Fruit fly (Drosophila melanogaster) whole organism, embryonic: ENCODE measurements around the gene CG11695.
A peak's percentile ranks its signal among the peaks of the same experiment; 100 is the strongest.

Experiments used
- ATbp ChIP-seq: fragments of 200-800 bp; sonication (Bioruptor generic); optimal IDR thresholded peaks from 2 replicates; lab custom pipeline; 2017; ENCODE audit warnings: missing biosample characterization, mild to moderate bottlenecking, missing genetic modification characterization, missing genetic modification reagents
- CG11504 ChIP-seq: fragments of 200-800 bp; sonication (Bioruptor generic); optimal IDR thresholded peaks from 3 replicates; lab custom pipeline; 2019; ENCODE audit warnings: missing biosample characterization, mild to moderate bottlenecking, missing genetic modification characterization, moderate library complexity
- CG12236 ChIP-seq: fragments of 200-800 bp; sonication (Bioruptor generic); optimal IDR thresholded peaks from 2 replicates; lab custom pipeline; 2016; ENCODE audit warnings: missing biosample characterization, missing genetic modification characterization
- CG15601 ChIP-seq: fragments of 200-800 bp; sonication (Bioruptor generic); optimal IDR thresholded peaks from 3 replicates; lab custom pipeline; 2019; ENCODE audit warnings: missing biosample characterization, mild to moderate bottlenecking, missing genetic modification characterization, moderate library complexity
- CG15696 ChIP-seq: fragments of 200-800 bp; sonication (Bioruptor generic); optimal IDR thresholded peaks from 2 replicates; lab custom pipeline; 2019; ENCODE audit warnings: missing biosample characterization, mild to moderate bottlenecking, missing genetic modification characterization, moderate library complexity
- CG16813 ChIP-seq: fragments of 200-800 bp; sonication (Bioruptor generic); IDR thresholded peaks from 3 replicates; pipeline ENCODE4 v1.3.6; 2022; ENCODE audit warnings: missing biosample characterization, missing genetic modification characterization; ENCODE audit not compliant: partially characterized antibody
- CG17802 ChIP-seq: fragments of 200-800 bp; sonication (Bioruptor generic); optimal IDR thresholded peaks from 2 replicates; lab custom pipeline; 2018; ENCODE audit warnings: missing biosample characterization, mild to moderate bottlenecking, missing genetic modification characterization, moderate library complexity
- CG1792 ChIP-seq: fragments of 200-800 bp; sonication (Bioruptor generic); optimal IDR thresholded peaks from 2 replicates; lab custom pipeline; 2016; ENCODE audit warnings: missing biosample characterization, missing genetic modification characterization
- CG2116 ChIP-seq: fragments of 200-800 bp; sonication (Bioruptor generic); optimal IDR thresholded peaks from 3 replicates; lab custom pipeline; 2018; ENCODE audit warnings: missing biosample characterization, mild to moderate bottlenecking, missing genetic modification characterization
- CG2129 ChIP-seq: fragments of 200-800 bp; sonication (Bioruptor generic); IDR thresholded peaks from 2 replicates; pipeline ENCODE4 v1.3.6; 2022; ENCODE audit warnings: missing biosample characterization, missing genetic modification characterization; ENCODE audit not compliant: partially characterized antibody
- CG2202 ChIP-seq: fragments of 200-800 bp; sonication (Bioruptor generic); optimal IDR thresholded peaks from 2 replicates; lab custom pipeline; 2018; ENCODE audit warnings: missing biosample characterization, mild to moderate bottlenecking, missing genetic modification characterization
- CG2712 ChIP-seq: fragments of 200-800 bp; optimal IDR thresholded peaks from 3 replicates; lab custom pipeline; 2019; ENCODE audit warnings: missing biosample characterization, mild to moderate bottlenecking, missing genetic modification characterization, moderate library complexity
- CG3163 ChIP-seq: fragments of 200-800 bp; sonication (Bioruptor generic); optimal IDR thresholded peaks from 3 replicates; lab custom pipeline; 2016; ENCODE audit warnings: missing biosample characterization, missing genetic modification characterization
- CG4360 ChIP-seq: fragments of 200-800 bp; sonication (Bioruptor generic); IDR thresholded peaks from 2 replicates; pipeline ENCODE4 v1.3.6; 2022; ENCODE audit warnings: missing biosample characterization, missing genetic modification characterization
- CG6683 ChIP-seq: fragments of 200-800 bp; sonication (Bioruptor generic); optimal IDR thresholded peaks from 2 replicates; lab custom pipeline; 2017; ENCODE audit warnings: missing biosample characterization, mild to moderate bottlenecking, missing genetic modification characterization, missing genetic modification reagents
- CG6854 ChIP-seq: fragments of 200-800 bp; sonication (Bioruptor generic); optimal IDR thresholded peaks from 3 replicates; lab custom pipeline; 2017; ENCODE audit warnings: missing biosample characterization, mild to moderate bottlenecking, missing genetic modification characterization
- CG7271 ChIP-seq: fragments of 200-800 bp; sonication (Bioruptor generic); optimal IDR thresholded peaks from 2 replicates; lab custom pipeline; 2018; ENCODE audit warnings: missing biosample characterization, mild to moderate bottlenecking, missing genetic modification characterization, moderate library complexity
- CG7963 ChIP-seq: fragments of 200-800 bp; sonication (Bioruptor generic); IDR thresholded peaks from 3 replicates; pipeline ENCODE4 v1.3.6; 2022; ENCODE audit warnings: missing biosample characterization, missing genetic modification characterization; ENCODE audit not compliant: partially characterized antibody
- CG8765 ChIP-seq: fragments of 200-800 bp; sonication (Bioruptor generic); IDR thresholded peaks from 2 replicates; pipeline ENCODE4 v1.3.6; 2022; ENCODE audit warnings: missing biosample characterization, missing genetic modification characterization
- CG9797 ChIP-seq: fragments of 200-800 bp; sonication (Bioruptor generic); optimal IDR thresholded peaks from 3 replicates; lab custom pipeline; 2018; ENCODE audit warnings: missing biosample characterization, mild to moderate bottlenecking, missing genetic modification characterization
- CHES-1-like ChIP-seq: fragments of 200-800 bp; sonication (Bioruptor generic); optimal IDR thresholded peaks from 2 replicates; lab custom pipeline; 2016; ENCODE audit warnings: missing biosample characterization, missing genetic modification characterization
- CTCF ChIP-seq: fragments of 200-800 bp; sonication (Bioruptor generic); optimal IDR thresholded peaks from 2 replicates; lab custom pipeline; 2017; ENCODE audit warnings: missing biosample characterization, mild to moderate bottlenecking, missing genetic modification characterization, moderate library complexity
- D19B ChIP-seq: fragments of 200-800 bp; sonication (Bioruptor generic); optimal IDR thresholded peaks from 2 replicates; lab custom pipeline; 2017; ENCODE audit warnings: missing biosample characterization, mild to moderate bottlenecking, missing genetic modification characterization
- Dp ChIP-seq: fragments of 200-800 bp; sonication (Bioruptor generic); optimal IDR thresholded peaks from 2 replicates; lab custom pipeline; 2018; ENCODE audit warnings: missing biosample characterization, mild to moderate bottlenecking, missing genetic modification characterization, moderate library complexity
- Ets65A ChIP-seq: fragments of 200-800 bp; sonication (Bioruptor generic); peaks from one replicate; lab custom pipeline; 2016; ENCODE audit warnings: missing biosample characterization, missing genetic modification characterization
- HmgZ ChIP-seq: fragments of 200-800 bp; sonication (Bioruptor generic); optimal IDR thresholded peaks from 2 replicates; lab custom pipeline; 2018; ENCODE audit warnings: missing biosample characterization, mild to moderate bottlenecking, missing genetic modification characterization
- Lim3 ChIP-seq: fragments of 200-800 bp; sonication (Bioruptor generic); IDR thresholded peaks from 2 replicates; pipeline ENCODE4 v1.3.6; 2022; ENCODE audit warnings: missing biosample characterization, missing genetic modification characterization
- Myb ChIP-seq: fragments of 200-800 bp; sonication (Bioruptor generic); optimal IDR thresholded peaks from 2 replicates; lab custom pipeline; 2016; ENCODE audit warnings: missing biosample characterization, missing genetic modification characterization
- Poxn ChIP-seq: fragments of 200-800 bp; sonication (Bioruptor generic); IDR thresholded peaks from 2 replicates; pipeline ENCODE4 v1.3.6; 2022; ENCODE audit warnings: missing biosample characterization, missing genetic modification characterization
- Spps ChIP-seq: fragments of 200-800 bp; sonication (Bioruptor generic); optimal IDR thresholded peaks from 2 replicates; lab custom pipeline; 2018; ENCODE audit warnings: missing biosample characterization, mild to moderate bottlenecking, missing genetic modification characterization
- Xbp1 ChIP-seq: fragments of 200-800 bp; sonication (Bioruptor generic); optimal IDR thresholded peaks from 3 replicates; lab custom pipeline; 2016; ENCODE audit warnings: missing biosample characterization, mild to moderate bottlenecking, missing genetic modification characterization
- ac ChIP-seq: fragments of 200-800 bp; sonication (Bioruptor generic); optimal IDR thresholded peaks from 3 replicates; lab custom pipeline; 2017; ENCODE audit warnings: missing biosample characterization, mild to moderate bottlenecking, missing genetic modification characterization
- amos ChIP-seq: fragments of 200-800 bp; sonication (Bioruptor generic); IDR thresholded peaks from 2 replicates; pipeline ENCODE4 v1.3.6; 2022; ENCODE audit warnings: missing biosample characterization, missing genetic modification characterization; ENCODE audit not compliant: partially characterized antibody
- ash1 ChIP-seq: fragments of 200-800 bp; sonication (Bioruptor generic); optimal IDR thresholded peaks from 2 replicates; lab custom pipeline; 2018; ENCODE audit warnings: missing biosample characterization, mild to moderate bottlenecking, missing genetic modification characterization
- cg ChIP-seq: fragments of 200-800 bp; sonication (Bioruptor generic); optimal IDR thresholded peaks from 3 replicates; lab custom pipeline; 2019; ENCODE audit warnings: missing biosample characterization, mild to moderate bottlenecking, missing genetic modification characterization, moderate library complexity
- corto ChIP-seq: fragments of 200-800 bp; sonication (Bioruptor generic); optimal IDR thresholded peaks from 2 replicates; lab custom pipeline; 2016; ENCODE audit warnings: missing biosample characterization, mild to moderate bottlenecking, missing genetic modification characterization, moderate library complexity
- dm ChIP-seq: fragments of 200-800 bp; sonication (Bioruptor generic); optimal IDR thresholded peaks from 3 replicates; lab custom pipeline; 2016; ENCODE audit warnings: missing biosample characterization, missing genetic modification characterization
- gem ChIP-seq: fragments of 200-800 bp; sonication (Bioruptor generic); optimal IDR thresholded peaks from 2 replicates; lab custom pipeline; 2019; ENCODE audit warnings: missing biosample characterization, mild to moderate bottlenecking, missing genetic modification characterization, moderate library complexity
- grn ChIP-seq: fragments of 200-800 bp; sonication (Bioruptor generic); optimal IDR thresholded peaks from 3 replicates; lab custom pipeline; 2017; ENCODE audit warnings: missing biosample characterization, missing genetic modification characterization
- jing ChIP-seq: fragments of 200-800 bp; sonication (Bioruptor generic); optimal IDR thresholded peaks from 2 replicates; lab custom pipeline; 2018; ENCODE audit warnings: missing biosample characterization, mild to moderate bottlenecking, missing genetic modification characterization
- lilli ChIP-seq: fragments of 200-800 bp; sonication (Bioruptor generic); optimal IDR thresholded peaks from 3 replicates; lab custom pipeline; 2016; ENCODE audit warnings: missing biosample characterization, missing genetic modification characterization
- nerfin-2 ChIP-seq: fragments of 200-800 bp; sonication (Bioruptor generic); IDR thresholded peaks from 2 replicates; pipeline ENCODE4 v1.3.6; 2022; ENCODE audit warnings: missing biosample characterization, missing genetic modification characterization; ENCODE audit not compliant: partially characterized antibody
- nom ChIP-seq: fragments of 200-800 bp; sonication (Bioruptor generic); optimal IDR thresholded peaks from 2 replicates; lab custom pipeline; 2017; ENCODE audit warnings: missing biosample characterization, missing genetic modification characterization, mild to moderate bottlenecking, moderate library complexity, missing genetic modification reagents
- pho ChIP-seq: fragments of 200-800 bp; sonication (Bioruptor generic); optimal IDR thresholded peaks from 2 replicates; lab custom pipeline; 2016; ENCODE audit warnings: missing biosample characterization, missing genetic modification characterization
- run ChIP-seq: fragments of 200-800 bp; sonication (Bioruptor generic); optimal IDR thresholded peaks from 3 replicates; lab custom pipeline; 2018; ENCODE audit warnings: missing biosample characterization, mild to moderate bottlenecking, missing genetic modification characterization
- scrt ChIP-seq: fragments of 200-800 bp; sonication (Bioruptor generic); optimal IDR thresholded peaks from 2 replicates; lab custom pipeline; 2018; ENCODE audit warnings: missing biosample characterization, mild to moderate bottlenecking, missing genetic modification characterization, moderate library complexity
- sqz ChIP-seq: fragments of 200-800 bp; sonication (Bioruptor generic); optimal IDR thresholded peaks from 3 replicates; lab custom pipeline; 2018; ENCODE audit warnings: missing biosample characterization, mild to moderate bottlenecking, missing genetic modification characterization
- sug ChIP-seq: fragments of 200-800 bp; optimal IDR thresholded peaks from 2 replicates; lab custom pipeline; 2019; ENCODE audit warnings: missing biosample characterization, mild to moderate bottlenecking, missing genetic modification characterization, moderate library complexity
- vfl ChIP-seq: fragments of 200-800 bp; sonication (Bioruptor generic); optimal IDR thresholded peaks from 2 replicates; lab custom pipeline; 2016; ENCODE audit warnings: missing biosample characterization, missing genetic modification characterization
- wor ChIP-seq: fragments of 200-800 bp; sonication (Bioruptor generic); IDR thresholded peaks from 2 replicates; pipeline ENCODE4 v1.3.6; 2022; ENCODE audit warnings: missing biosample characterization, missing genetic modification characterization
- zf30C ChIP-seq: fragments of 200-800 bp; sonication (Bioruptor generic); optimal IDR thresholded peaks from 3 replicates; lab custom pipeline; 2018; ENCODE audit warnings: missing biosample characterization, mild to moderate bottlenecking, missing genetic modification characterization

The CG11695 gene

DNA sequence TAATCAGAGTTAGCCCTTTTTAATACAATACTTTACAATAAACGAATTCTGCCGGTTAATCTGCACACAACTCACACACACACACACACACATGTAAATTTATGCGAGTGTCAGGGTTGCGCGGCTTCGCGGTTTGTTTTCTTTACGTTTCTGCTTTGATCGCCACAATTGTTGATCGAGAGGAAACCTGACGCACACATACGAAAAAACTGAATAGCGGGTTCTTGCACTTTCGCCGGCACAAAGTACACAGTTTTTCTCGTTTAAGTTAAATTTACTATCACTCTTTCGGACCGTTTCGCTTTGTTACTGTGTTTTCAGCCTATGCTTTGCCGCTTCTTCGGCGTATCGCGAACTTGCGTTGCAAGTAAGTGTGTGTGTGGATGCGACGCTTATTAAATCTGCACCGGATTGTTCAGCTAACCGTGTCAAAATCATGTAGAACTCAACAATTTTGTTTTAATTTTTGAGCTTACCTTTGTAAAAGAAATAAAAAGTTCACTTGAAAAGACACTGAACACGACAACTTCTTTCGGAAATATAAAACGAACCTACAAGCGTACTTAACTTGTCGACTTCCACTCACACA lies 34.5 kb downstream of the CG11695 start (continued):
- TF ChIP-seq CG15696, result no peak
- no peak for TF ChIP-seq gem (tag; lab: Kevin White, UChicago)
- TF ChIP-seq Spps (tag; lab: Kevin White, UChicago), result no peak
- TF ChIP-seq grn (GFP tag; lab: Kevin White, UChicago), result no peak
- TF ChIP-seq nom (GFP tag; lab: Kevin White, UChicago), result peak; percentile 62
- no peak for TF ChIP-seq zf30C (GFP tag; lab: Kevin White, UChicago)
- peak; percentile 80 for TF ChIP-seq cg (GFP tag; lab: Kevin White, UChicago)
- no peak for TF ChIP-seq CG7963
- no peak for TF ChIP-seq Xbp1
- peak; percentile 12 for TF ChIP-seq CG6854 (GFP tag; lab: Kevin White, UChicago)
- no peak for TF ChIP-seq CG4360
- TF ChIP-seq nerfin-2 (GFP tag; lab: Robert Waterston, UW), result no peak
- no peak for TF ChIP-seq dm
- TF ChIP-seq ATbp (GFP tag; lab: Kevin White, UChicago), result no peak
- TF ChIP-seq CG2712 (tag; lab: Kevin White, UChicago), result no peak
- TF ChIP-seq Lim3, result no peak
- TF ChIP-seq CG6683 (GFP tag; lab: Kevin White, UChicago), result no peak
- no peak for TF ChIP-seq corto (GFP tag; lab: Kevin White, UChicago)
- TF ChIP-seq ash1 (GFP tag; lab: Kevin White, UChicago), result no peak
- no peak for TF ChIP-seq CG11504

DNA sequence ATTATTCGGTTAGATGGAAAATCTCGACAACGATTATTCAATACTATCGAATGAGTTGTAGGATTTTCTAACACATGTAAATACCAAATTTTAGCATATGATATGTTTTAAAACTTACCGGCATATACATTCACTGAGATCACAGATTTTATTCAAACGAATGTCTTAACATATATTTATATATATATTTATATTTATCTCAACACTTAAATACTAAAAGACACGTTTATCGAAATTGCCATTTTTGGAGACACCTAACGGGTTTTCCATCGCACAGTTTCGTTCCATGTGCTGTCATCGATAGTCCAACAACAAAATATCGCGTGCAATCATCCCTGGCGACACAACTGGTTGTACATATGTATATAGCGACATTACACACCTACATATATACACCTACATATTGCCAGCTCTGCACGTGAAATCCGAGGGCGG lies 35.0 kb downstream of the CG11695 start, which contains the start of the genes CG2247 and CG1703:
Gene CG2247, minus strand, starts transcription at position 8 of the 435 bp plus-strand sequence.
Gene CG1703, plus strand, starts transcription at position 283 of the 435 bp plus-strand sequence.
- TF ChIP-seq vfl (GFP tag; lab: Kevin White, UChicago) (no peak), CG2129 (GFP tag; lab: Robert Waterston, UW) (peak; percentile 45), Myb (GFP tag; lab: Kevin White, UChicago) (peak; percentile 23), run (tag; lab: Kevin White, UChicago) (no peak), CG2202 (tag; lab: Kevin White, UChicago) (no peak), CG15601 (tag; lab: Kevin White, UChicago) (peak; percentile 35), wor (GFP tag; lab: Robert Waterston, UW) (no peak), CG16813 (peak; percentile 82), Ets65A (GFP tag; lab: Kevin White, UChicago) (peak; percentile 28), sqz (GFP tag; lab: Kevin White, UChicago) (no peak), Dp (GFP tag; lab: Kevin White, UChicago) (peak; percentile 45), CG7271 (tag; lab: Kevin White, UChicago) (no peak), CG2712 (tag; lab: Kevin White, UChicago) (peak; percentile 60), lilli (GFP tag; lab: Kevin White, UChicago) (no peak), CG8765 (no peak), pho (no peak), jing (GFP tag; lab: Kevin White, UChicago) (no peak), CG1792 (no peak), CG2116 (peak; percentile 98), ac (no peak), CG12236 (GFP tag; lab: Kevin White, UChicago) (no peak), HmgZ (tag; lab: Kevin White, UChicago) (peak; percentile 4), CHES-1-like (GFP tag; lab: Kevin White, UChicago) (no peak), D19B (GFP tag; lab: Kevin White, UChicago) (no peak), CG3163 (GFP tag; lab: Kevin White, UChicago) (no peak), sug (tag; lab: Kevin White, UChicago) (peak; percentile 30), Poxn (GFP tag; lab: Robert Waterston, UW) (no peak), CG17802 (tag; lab: Kevin White, UChicago) (no peak), amos (GFP tag; lab: Robert Waterston, UW) (peak; percentile 82), scrt (GFP tag; lab: Kevin White, UChicago) (peak; percentile 28), CG9797 (GFP tag; lab: Kevin White, UChicago) (peak; percentile 86), CTCF (GFP tag; lab: Kevin White, UChicago) (peak; percentile 40)
